Fruit fly (Drosophila melanogaster): Measurements from ENCODE around the gene Dys.

Dys gene

DNA sequence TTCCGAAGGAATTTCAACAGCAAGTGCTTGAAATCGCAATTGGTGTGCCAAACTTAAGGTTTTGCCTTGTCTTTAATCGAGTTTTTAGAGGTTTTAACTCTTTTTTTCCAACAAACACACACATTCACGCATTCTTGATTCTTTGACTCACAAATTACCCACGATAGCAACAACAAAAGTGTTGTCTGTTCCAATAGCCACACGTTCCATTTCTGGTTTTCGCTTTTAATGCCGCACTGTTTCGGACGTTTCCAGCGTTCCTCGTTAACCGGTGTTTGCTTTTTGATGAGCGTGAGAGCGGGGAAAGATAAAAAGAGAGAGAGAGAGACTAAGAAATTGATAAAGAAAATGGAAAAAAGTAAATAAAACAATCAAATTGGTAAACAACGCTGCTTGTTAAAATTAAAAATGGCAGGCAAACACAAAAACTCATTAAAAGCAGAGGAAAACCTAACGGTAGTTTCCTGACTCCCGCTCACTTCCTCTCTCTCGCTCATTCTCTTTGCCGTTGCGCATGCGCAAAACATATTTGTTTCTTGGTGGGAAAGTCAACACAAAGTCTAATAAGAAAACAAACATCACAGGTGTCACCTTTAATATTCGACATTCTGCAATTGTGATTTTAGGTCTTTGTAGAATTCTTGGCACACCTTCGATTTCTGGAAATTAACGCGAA lies 3.1 kb downstream of the Dys start (continued):
- no peak for TF ChIP-seq dimm (GFP tag; IDR thresholded peaks at IDR 0.05)
- no peak for TF ChIP-seq Dek (tag; optimal IDR thresholded peaks at IDR 0.05)
- peak; percentile 29 for TF ChIP-seq CG1602 (GFP tag; optimal IDR thresholded peaks at IDR 0.05)
- no peak for TF ChIP-seq sna (GFP tag; IDR thresholded peaks at IDR 0.05; ENCODE audit: partially characterized antibody)
- peak; percentile 58 for TF ChIP-seq CG18764 (GFP tag; optimal IDR thresholded peaks at IDR 0.05)
- TF ChIP-seq E2f2 (GFP tag; IDR thresholded peaks at IDR 0.05): peak; percentile 41; the same call in 1 of the 2 replicates
- TF ChIP-seq her (GFP tag; optimal IDR thresholded peaks at IDR 0.05): peak; percentile 67
- TF ChIP-seq CG1024 (GFP tag; IDR thresholded peaks at IDR 0.05): peak; percentile 18; the same call in 1 of the 2 replicates
- no peak for TF ChIP-seq kay (GFP tag; optimal IDR thresholded peaks at IDR 0.05)
- peak; percentile 40 for TF ChIP-seq grau (tag; optimal IDR thresholded peaks at IDR 0.05)
- peak; percentile 58 for TF ChIP-seq CG18599 (GFP tag; optimal IDR thresholded peaks at IDR 0.05)
- peak; percentile 64 for TF ChIP-seq CG6854 (GFP tag; optimal IDR thresholded peaks at IDR 0.05)
- TF ChIP-seq fd96Cb (tag; optimal IDR thresholded peaks at IDR 0.05): peak; percentile 38
- TF ChIP-seq PHDP (tag; optimal IDR thresholded peaks at IDR 0.05): peak; percentile 77
- no peak for TF ChIP-seq gt (GFP tag; IDR thresholded peaks at IDR 0.05)
- TF ChIP-seq CG6272 (GFP tag; IDR thresholded peaks at IDR 0.05): no peak
- TF ChIP-seq Med (GFP tag): peak; percentile 91
- TF ChIP-seq tap (tag; optimal IDR thresholded peaks at IDR 0.05): peak; percentile 60
- peak; percentile 73 for TF ChIP-seq gsb-n (tag; optimal IDR thresholded peaks at IDR 0.05)
- 0 out of 2 replicates have a peak, but pooled peaks have one; percentile 33 for TF ChIP-seq Nf-YA (GFP tag; IDR thresholded peaks at IDR 0.05)
- peak; percentile 32 for TF ChIP-seq CG17802 (tag; optimal IDR thresholded peaks at IDR 0.05)
- TF ChIP-seq wek (GFP tag; optimal IDR thresholded peaks at IDR 0.05): peak; percentile 84
- TF ChIP-seq CG9215 (GFP tag; IDR thresholded peaks at IDR 0.05): no peak
- peak; percentile 80 for TF ChIP-seq CG1233 (GFP tag; optimal IDR thresholded peaks at IDR 0.05)
- TF ChIP-seq chinmo (GFP tag; IDR thresholded peaks at IDR 0.05; ENCODE audit: partially characterized antibody): peak; percentile 5; the same call in 1 of the 4 replicates
- TF ChIP-seq Dll (GFP tag; IDR thresholded peaks at IDR 0.05; ENCODE audit: partially characterized antibody): 0 out of 4 replicates have a peak, but pooled peaks have one; percentile 41
- no peak for TF ChIP-seq CG4617 (GFP tag; optimal IDR thresholded peaks at IDR 0.05; ENCODE audit: borderline replicate concordance)
- TF ChIP-seq ttk (GFP tag; IDR thresholded peaks at IDR 0.05): peak; percentile 24; the same call in 1 of the 2 replicates
- no peak for TF ChIP-seq CG9932 (GFP tag; IDR thresholded peaks at IDR 0.05)
- TF ChIP-seq knrl (GFP tag; IDR thresholded peaks at IDR 0.05; ENCODE audit: partially characterized antibody): no peak
- TF ChIP-seq Xrp1 (GFP tag; IDR thresholded peaks at IDR 0.05): peak; percentile 69
- TF ChIP-seq btn (GFP tag; optimal IDR thresholded peaks at IDR 0.05): peak; percentile 17
- no peak for TF ChIP-seq unc-4 (GFP tag; IDR thresholded peaks at IDR 0.05; ENCODE audit: partially characterized antibody)
- TF ChIP-seq CG2116 (GFP tag; optimal IDR thresholded peaks at IDR 0.05): peak; percentile 45
- peak; percentile 81 for TF ChIP-seq CG8924 (tag; optimal IDR thresholded peaks at IDR 0.05)
- peak; percentile 52 for TF ChIP-seq CoRest (tag; optimal IDR thresholded peaks at IDR 0.05)
- TF ChIP-seq Poxn (GFP tag; IDR thresholded peaks at IDR 0.05): no peak
- no peak for TF ChIP-seq jing (GFP tag; optimal IDR thresholded peaks at IDR 0.05)
- peak; percentile 76 for TF ChIP-seq chm (GFP tag; IDR thresholded peaks at IDR 0.05)
- TF ChIP-seq sqz (GFP tag; optimal IDR thresholded peaks at IDR 0.05): peak; percentile 63
- peak; percentile 76 for TF ChIP-seq caup (GFP tag; optimal IDR thresholded peaks at IDR 0.05; ENCODE audit: severe bottlenecking)
- TF ChIP-seq CG2875 (GFP tag; optimal IDR thresholded peaks at IDR 0.05): peak; percentile 90
- peak; percentile 23 for TF ChIP-seq mam (GFP tag; optimal IDR thresholded peaks at IDR 0.05)
- peak; percentile 82 for TF ChIP-seq CrebB (tag; optimal IDR thresholded peaks at IDR 0.05)
- no peak for TF ChIP-seq crp (GFP tag; optimal IDR thresholded peaks at IDR 0.05)
- no peak for TF ChIP-seq Dp (GFP tag; optimal IDR thresholded peaks at IDR 0.05)
- no peak for TF ChIP-seq CG14860 (GFP tag; IDR thresholded peaks at IDR 0.05; ENCODE audit: partially characterized antibody)
- TF ChIP-seq Awh (GFP tag; IDR thresholded peaks at IDR 0.05): peak; percentile 80
